Worm (Caenorhabditis elegans) whole organism, midembryonic: ENCODE data around the gene cal-7.

ENCODE experiments used
- flt-1 ChIP-seq: fragments of 200-800 bp; sonication (Bioruptor generic); IDR thresholded peaks from 2 replicates; pipeline ENCODE4 v1.3.6; 2022; ENCODE audit warnings: missing genetic modification characterization, missing compliant biosample characterization
- med-1 ChIP-seq: sonication (generic microtip); optimal IDR thresholded peaks from 2 replicates; lab custom pipeline; 2017; ENCODE audit warnings: missing genetic modification characterization, mild to moderate bottlenecking, missing compliant biosample characterization, antibody characterized with exemption, missing genetic modification reagents; ENCODE audit not compliant: insufficient read depth
- tab-1 ChIP-seq: fragments of 200-800 bp; sonication (Bioruptor generic); IDR thresholded peaks from 2 replicates; pipeline ENCODE4 v1.3.6; 2022; ENCODE audit warnings: missing genetic modification characterization, missing compliant biosample characterization
- ztf-23 ChIP-seq: fragments of 200-800 bp; sonication (Bioruptor generic); IDR thresholded peaks from 2 replicates; pipeline ENCODE4 v1.3.6; 2022; ENCODE audit warnings: missing genetic modification reagents, missing genetic modification characterization, missing compliant biosample characterization
- ztf-29 ChIP-seq: fragments of 200-800 bp; sonication (Bioruptor generic); IDR thresholded peaks from 2 replicates; pipeline ENCODE4 v1.3.6; 2022; ENCODE audit warnings: missing genetic modification reagents, missing genetic modification characterization, missing compliant biosample characterization

ce11 chrV:9702755-9703154, 31.1 kb upstream of the cal-7 start, which contains the start of gene xbx-6:
- TF ChIP-seq ztf-29 (no peak), med-1 (no peak), ztf-23 (GFP tag; lab: Robert Waterston, UW) (no peak), flt-1 (GFP tag; lab: Robert Waterston, UW) (no peak), tab-1 (GFP tag; lab: Robert Waterston, UW) (no peak)
